Worm (Caenorhabditis elegans) whole organism, young adult: ENCODE measurements around the gene srh-2.

Experiments used
- B0261.1 ChIP-seq: sonication (generic microtip); optimal IDR thresholded peaks from 2 replicates; lab custom pipeline; 2016; ENCODE audit warnings: mild to moderate bottlenecking, missing genetic modification characterization, moderate library complexity, missing compliant biosample characterization
- F39B2.1 ChIP-seq: fragments of 200-800 bp; sonication (Bioruptor generic); IDR thresholded peaks from 2 replicates; pipeline ENCODE4 v1.3.6; 2022; ENCODE audit warnings: missing genetic modification reagents, missing genetic modification characterization, missing compliant biosample characterization
- F49E8.2 ChIP-seq: sonication (generic microtip); optimal IDR thresholded peaks from 3 replicates; lab custom pipeline; 2017; ENCODE audit warnings: missing genetic modification characterization, mild to moderate bottlenecking, missing compliant biosample characterization, antibody characterized with exemption, moderate library complexity; ENCODE audit not compliant: insufficient read depth
- F57A8.1 ChIP-seq: fragments of 200-800 bp; sonication (Bioruptor generic); optimal IDR thresholded peaks from 2 replicates; lab custom pipeline; 2018; ENCODE audit warnings: mild to moderate bottlenecking, missing genetic modification characterization, moderate library complexity, missing compliant biosample characterization
- K11D2.4 ChIP-seq: fragments of 200-800 bp; sonication (Bioruptor generic); IDR thresholded peaks from 2 replicates; pipeline ENCODE4 v1.3.6; 2022; ENCODE audit warnings: missing genetic modification reagents, missing genetic modification characterization, missing compliant biosample characterization
- T26A5.8 ChIP-seq: sonication (generic microtip); optimal IDR thresholded peaks from 2 replicates; lab custom pipeline; 2016; ENCODE audit warnings: missing genetic modification characterization, missing compliant biosample characterization
- Y53G8AR.9 ChIP-seq: fragments of 200-800 bp; sonication (Bioruptor generic); conservative IDR thresholded peaks from 2 replicates; pipeline ENCODE4 v1.3.6; 2022; ENCODE audit warnings: missing genetic modification reagents, missing genetic modification characterization, missing compliant biosample characterization
- akir-1 ChIP-seq: fragments of 200-800 bp; sonication (Bioruptor generic); optimal IDR thresholded peaks from 2 replicates; lab custom pipeline; 2018; ENCODE audit warnings: mild to moderate bottlenecking, missing genetic modification characterization, moderate library complexity, missing compliant biosample characterization
- ama-1 ChIP-seq, 3 experiments: fragments of 150-350 bp in 1 of 3; sonication (generic microtip) in 2 of 3; optimal IDR thresholded peaks; 2 replicates each; lab custom pipeline; 2014 to 2018; ENCODE audit warnings: missing biosample characterization in 2 of 3, missing genetic modification characterization in 2 of 3, missing genetic modification reagents in 2 of 3
- athp-1 ChIP-seq: sonication (generic microtip); optimal IDR thresholded peaks from 2 replicates; lab custom pipeline; 2017; ENCODE audit warnings: mild to moderate bottlenecking, missing genetic modification characterization, missing compliant biosample characterization
- attf-5 ChIP-seq: fragments of 200-800 bp; sonication (Bioruptor generic); optimal IDR thresholded peaks from 2 replicates; lab custom pipeline; 2018; ENCODE audit warnings: mild to moderate bottlenecking, missing genetic modification characterization, missing compliant biosample characterization
- ceh-58 ChIP-seq: fragments of 200-800 bp; sonication (Bioruptor generic); IDR thresholded peaks from 2 replicates; pipeline ENCODE4 v1.3.6; 2022; ENCODE audit warnings: missing genetic modification characterization, missing compliant biosample characterization
- ceh-79 ChIP-seq: sonication (generic microtip); optimal IDR thresholded peaks from 2 replicates; lab custom pipeline; 2017; ENCODE audit warnings: mild to moderate bottlenecking, missing genetic modification characterization, missing compliant biosample characterization
- dox-1 ChIP-seq: fragments of 200-800 bp; sonication (Bioruptor generic); IDR thresholded peaks from 2 replicates; pipeline ENCODE4 v1.3.6; 2022; ENCODE audit warnings: missing genetic modification reagents, missing genetic modification characterization, missing compliant biosample characterization
- dpl-1 ChIP-seq: fragments of 150-350 bp; optimal IDR thresholded peaks from 2 replicates; lab custom pipeline; 2014; ENCODE audit warnings: missing biosample characterization, missing genetic modification reagents, missing genetic modification characterization
- ekl-4 ChIP-seq: fragments of 200-800 bp; sonication (Bioruptor generic); IDR thresholded peaks from 2 replicates; pipeline ENCODE4 v1.3.6; 2022; ENCODE audit warnings: missing genetic modification reagents, missing genetic modification characterization, missing compliant biosample characterization
- him-1 ChIP-seq: sonication (generic microtip); optimal IDR thresholded peaks from 2 replicates; lab custom pipeline; 2016; ENCODE audit warnings: missing genotype, missing genetic modification reagents, missing genetic modification characterization, missing compliant biosample characterization
- hlh-12 ChIP-seq: sonication (generic microtip); optimal IDR thresholded peaks from 2 replicates; lab custom pipeline; 2016; ENCODE audit warnings: missing genetic modification characterization, missing compliant biosample characterization
- hmg-1.2 ChIP-seq: fragments of 200-800 bp; sonication (Bioruptor generic); IDR thresholded peaks from 2 replicates; pipeline ENCODE4 v1.3.6; 2022; ENCODE audit warnings: missing genetic modification reagents, missing genetic modification characterization, missing compliant biosample characterization
- lag-1 ChIP-seq: fragments of 200-800 bp; sonication (Bioruptor generic); IDR thresholded peaks from 2 replicates; pipeline ENCODE4 v1.3.6; 2022; ENCODE audit warnings: missing genetic modification reagents, missing genetic modification characterization, missing compliant biosample characterization
- let-526 ChIP-seq: fragments of 200-800 bp; sonication (Bioruptor generic); IDR thresholded peaks from 2 replicates; pipeline ENCODE4 v1.3.6; 2022; ENCODE audit warnings: missing genetic modification reagents, missing genetic modification characterization, missing compliant biosample characterization
- lir-1 ChIP-seq: fragments of 200-800 bp; sonication (Bioruptor generic); conservative IDR thresholded peaks from 2 replicates; pipeline ENCODE4 v1.3.6; 2022; ENCODE audit warnings: missing genetic modification reagents, missing genetic modification characterization, missing compliant biosample characterization
- lsy-27 ChIP-seq: sonication (generic microtip); optimal IDR thresholded peaks from 2 replicates; lab custom pipeline; 2017; ENCODE audit warnings: missing genetic modification characterization, mild to moderate bottlenecking, missing compliant biosample characterization, antibody characterized with exemption, missing genotype, borderline replicate concordance; ENCODE audit not compliant: insufficient read depth
- madf-6 ChIP-seq: fragments of 200-800 bp; sonication (Bioruptor generic); IDR thresholded peaks from 2 replicates; pipeline ENCODE4 v1.3.6; 2022; ENCODE audit warnings: missing genetic modification reagents, missing genetic modification characterization, missing compliant biosample characterization
- mel-28 ChIP-seq: sonication (generic microtip); optimal IDR thresholded peaks from 2 replicates; lab custom pipeline; 2016; ENCODE audit warnings: borderline replicate concordance, mild to moderate bottlenecking, missing genetic modification characterization, missing compliant biosample characterization
- mes-4 ChIP-seq: sonication (generic microtip); optimal IDR thresholded peaks from 2 replicates; lab custom pipeline; 2016; ENCODE audit warnings: missing genotype, missing genetic modification characterization, missing compliant biosample characterization
- nhr-80 ChIP-seq: sonication (generic microtip); optimal IDR thresholded peaks from 2 replicates; lab custom pipeline; 2016; ENCODE audit warnings: missing genetic modification characterization, missing compliant biosample characterization
- nhr-90 ChIP-seq: sonication (generic microtip); optimal IDR thresholded peaks from 2 replicates; lab custom pipeline; 2016; ENCODE audit warnings: missing genotype, mild to moderate bottlenecking, missing genetic modification characterization, missing compliant biosample characterization
- pbrm-1 ChIP-seq: fragments of 200-800 bp; sonication (Bioruptor generic); IDR thresholded peaks from 2 replicates; pipeline ENCODE4 v1.3.6; 2022; ENCODE audit warnings: missing genetic modification reagents, missing genetic modification characterization, missing compliant biosample characterization
- repo-1 ChIP-seq: sonication (generic microtip); optimal IDR thresholded peaks from 2 replicates; lab custom pipeline; 2017; ENCODE audit warnings: mild to moderate bottlenecking, missing genetic modification characterization, missing compliant biosample characterization
- tbp1 ChIP-seq: fragments of 200-800 bp; sonication (Bioruptor generic); optimal IDR thresholded peaks from 2 replicates; lab custom pipeline; 2018; ENCODE audit warnings: mild to moderate bottlenecking, missing genetic modification characterization, missing compliant biosample characterization
- tbx-9 ChIP-seq: sonication (generic microtip); optimal IDR thresholded peaks from 2 replicates; lab custom pipeline; 2016; ENCODE audit warnings: borderline replicate concordance, missing genetic modification characterization, inconsistent platforms, missing compliant biosample characterization
- unc-62 ChIP-seq: fragments of 150-350 bp; optimal IDR thresholded peaks from 2 replicates; lab custom pipeline; 2014; ENCODE audit warnings: missing biosample characterization, missing genetic modification reagents, missing genetic modification characterization
- zfh-2 ChIP-seq: fragments of 200-800 bp; sonication (Bioruptor generic); conservative IDR thresholded peaks from 2 replicates; pipeline ENCODE4 v1.3.6; 2022; ENCODE audit warnings: missing genetic modification reagents, missing genetic modification characterization, missing compliant biosample characterization

The srh-2 gene

DNA sequence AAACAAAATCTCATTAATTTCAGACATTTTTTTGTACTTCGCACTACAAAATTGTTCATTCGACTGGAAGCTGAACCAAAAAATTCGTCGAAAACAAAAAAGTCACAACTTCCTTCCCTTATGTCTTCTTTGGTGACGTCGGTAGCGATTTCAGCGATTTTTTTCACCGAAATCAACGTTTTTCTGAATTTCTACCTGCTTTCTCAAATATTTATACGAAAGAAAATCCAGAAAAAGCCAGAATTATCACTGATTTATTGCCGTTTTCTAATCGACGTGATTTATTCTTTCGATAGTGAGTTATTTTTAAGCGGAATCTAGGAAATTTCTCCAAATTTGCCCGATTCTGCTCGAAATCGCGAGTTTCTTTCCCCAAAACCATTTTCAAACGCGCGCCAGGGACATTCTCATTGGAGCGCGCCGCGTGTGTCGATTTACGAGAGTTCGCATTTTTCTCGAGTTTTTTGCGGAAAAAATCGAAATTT lies 46.8 kb downstream of the srh-2 start, which contains the start of gene srbc-58 (continued):
- TF ChIP-seq dox-1 (GFP tag; lab: Robert Waterston, UW) (0 out of 2 replicates have a peak, but pooled peaks have one; percentile 10), pbrm-1 (GFP tag; lab: Robert Waterston, UW) (peak; percentile 39; the same call in 1 of the 2 replicates), him-1 (tag; lab: Kevin White, UChicago) (peak; percentile 49), F39B2.1 (GFP tag; lab: Robert Waterston, UW) (no peak), dpl-1 (GFP tag; lab: Kevin White, UChicago) (peak; percentile 52), repo-1 (tag; lab: Kevin White, UChicago) (peak; percentile 24), lir-1 (no peak), let-526 (GFP tag; lab: Robert Waterston, UW) (no peak), madf-6 (GFP tag; lab: Robert Waterston, UW) (peak; percentile 27), hlh-12 (tag; lab: Kevin White, UChicago) (no peak), akir-1 (GFP tag; lab: Kevin White, UChicago) (no peak), ama-1 (optimal IDR thresholded peaks at IDR 0.05; lab: Kevin White, UChicago) (no peak), ama-1 (GFP tag; optimal IDR thresholded peaks at IDR 0.05; lab: Kevin White, UChicago) (peak in 1 of 2 experiments; percentile 52), ekl-4 (GFP tag; lab: Robert Waterston, UW) (peak; percentile 78), attf-5 (GFP tag; lab: Kevin White, UChicago) (no peak), ceh-79 (tag; lab: Kevin White, UChicago) (peak; percentile 8), nhr-90 (tag; lab: Kevin White, UChicago) (no peak), B0261.1 (tag; lab: Kevin White, UChicago) (no peak), unc-62 (no peak), ceh-58 (0 out of 2 replicates have a peak, but pooled peaks have one; percentile 52), Y53G8AR.9 (GFP tag; lab: Robert Waterston, UW) (peak; percentile 69; the same call in 1 of the 2 replicates), T26A5.8 (tag; lab: Kevin White, UChicago) (peak; percentile 2), lag-1 (GFP tag; lab: Robert Waterston, UW) (no peak), F49E8.2 (tag; lab: Kevin White, UChicago) (peak; percentile 43)
- TF ChIP-seq, all 124 proteins: peak for 26

DNA sequence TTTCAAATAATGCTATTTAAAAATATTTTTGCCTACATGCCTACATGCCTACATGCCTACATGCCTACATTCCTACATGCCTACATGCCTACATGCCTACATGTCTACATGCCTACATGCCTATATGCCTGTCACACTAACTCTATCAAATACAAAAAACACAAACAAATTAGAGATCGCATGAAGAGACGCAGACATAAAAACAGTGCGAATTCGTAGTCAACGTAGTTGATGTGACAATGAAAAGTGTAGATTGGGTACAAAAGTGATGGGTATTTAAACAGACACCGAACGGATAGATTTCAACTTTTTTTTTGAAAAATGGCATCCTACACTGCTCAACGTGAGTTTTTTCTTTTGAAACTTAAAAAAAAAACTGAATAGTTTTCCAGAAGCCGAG lies 49.2 kb downstream of the srh-2 start, which contains the start of gene R09E12.9:
Gene R09E12.9 (plus strand): TSS at position 316 of the 400 bp plus-strand sequence.
- TF ChIP-seq nhr-90 (tag; lab: Kevin White, UChicago) (no peak), lsy-27 (tag; lab: Kevin White, UChicago) (no peak), athp-1 (tag; lab: Kevin White, UChicago) (no peak), K11D2.4 (no peak), mel-28 (tag; lab: Kevin White, UChicago) (no peak), hmg-1.2 (GFP tag; lab: Robert Waterston, UW) (peak; percentile 52; the same call in 1 of the 2 replicates), F57A8.1 (no peak), tbp1 (GFP tag; lab: Kevin White, UChicago) (no peak), nhr-80 (tag; lab: Kevin White, UChicago) (peak; percentile 3), tbx-9 (no peak), mes-4 (tag; lab: Kevin White, UChicago) (no peak)

DNA sequence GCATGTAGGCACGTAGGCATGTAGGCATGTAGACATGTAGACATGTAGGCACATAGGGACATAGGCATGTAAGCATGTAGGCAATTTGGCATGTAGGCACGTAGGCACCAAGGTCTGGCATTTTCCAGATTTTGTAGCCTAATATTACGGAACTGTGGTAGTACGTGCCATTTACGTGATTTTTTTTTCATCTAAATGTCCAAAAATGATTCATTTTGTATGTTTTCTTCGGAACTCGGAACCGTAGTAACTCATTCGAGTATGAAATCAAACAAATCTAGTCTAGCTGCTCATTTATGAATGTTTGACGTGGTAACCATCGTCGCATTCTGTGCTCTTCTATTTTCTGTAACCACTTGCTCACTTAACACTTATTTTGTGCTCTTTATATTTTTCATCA lies 50.2 kb downstream of the srh-2 start, which contains the start of gene srbc-59:
Gene srbc-59 (plus strand): TSS at position 301 of the 400 bp plus-strand sequence.
- TF ChIP-seq zfh-2 (GFP tag; lab: Robert Waterston, UW) = no peak
- TF ChIP-seq, all 124 proteins: peak for 0
